Worm (Caenorhabditis elegans): ENCODE results near the gene oac-39.
"Not testable (repeated sequence)": the region's sequence is repeated elsewhere in the genome, so short reads cannot be mapped to it uniquely, and the experiment has no call there.

The oac-39 gene

DNA sequence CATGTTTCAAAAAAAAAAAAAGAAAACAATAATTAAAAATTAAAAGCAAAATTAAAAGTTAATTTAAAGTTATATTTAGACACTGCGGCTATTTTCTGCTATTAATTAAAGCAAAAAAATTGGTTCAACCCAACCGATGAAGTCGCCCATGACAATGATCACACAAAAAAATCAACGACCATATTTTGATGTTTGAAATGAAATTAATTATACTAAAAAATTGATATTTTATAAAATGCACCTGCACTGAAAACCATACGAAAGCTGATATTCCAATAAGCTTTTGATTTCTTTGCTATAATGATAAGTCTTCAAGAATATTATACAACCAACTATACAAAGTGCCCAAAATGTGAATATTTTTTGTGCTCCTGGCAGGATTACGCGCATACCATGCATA lies 31.9 kb downstream of the oac-39 start, which contains the start of gene srh-80:
TSS of gene srh-80 (plus strand) at position 301 of the 400 bp plus-strand sequence.
- TF ChIP-seq jun-1 (tag; optimal IDR thresholded peaks at IDR 0.05): no peak
- no peak for TF ChIP-seq tbx-2 (tag; optimal IDR thresholded peaks at IDR 0.05)
- TF ChIP-seq nhr-12 (tag; optimal IDR thresholded peaks at IDR 0.05): no peak
- TF ChIP-seq lsy-12 (tag; optimal IDR thresholded peaks at IDR 0.05): no peak
- no peak for TF ChIP-seq elt-1 (tag; optimal IDR thresholded peaks at IDR 0.05)
- no peak for TF ChIP-seq ceh-82 (tag; optimal IDR thresholded peaks at IDR 0.05)
- no peak for TF ChIP-seq egl-27 (tag; optimal IDR thresholded peaks at IDR 0.05)
- no peak for TF ChIP-seq elt-3 (tag; optimal IDR thresholded peaks at IDR 0.05)
- TF ChIP-seq sea-2 (GFP tag; optimal IDR thresholded peaks at IDR 0.05): no peak
- no peak for TF ChIP-seq nhr-23 (tag; optimal IDR thresholded peaks at IDR 0.05)
- TF ChIP-seq fkh-2 (tag; optimal IDR thresholded peaks at IDR 0.05): no peak
- TF ChIP-seq ztf-11 (tag; optimal IDR thresholded peaks at IDR 0.05): no peak
- no peak for TF ChIP-seq nhr-67 (tag; optimal IDR thresholded peaks at IDR 0.05)

DNA sequence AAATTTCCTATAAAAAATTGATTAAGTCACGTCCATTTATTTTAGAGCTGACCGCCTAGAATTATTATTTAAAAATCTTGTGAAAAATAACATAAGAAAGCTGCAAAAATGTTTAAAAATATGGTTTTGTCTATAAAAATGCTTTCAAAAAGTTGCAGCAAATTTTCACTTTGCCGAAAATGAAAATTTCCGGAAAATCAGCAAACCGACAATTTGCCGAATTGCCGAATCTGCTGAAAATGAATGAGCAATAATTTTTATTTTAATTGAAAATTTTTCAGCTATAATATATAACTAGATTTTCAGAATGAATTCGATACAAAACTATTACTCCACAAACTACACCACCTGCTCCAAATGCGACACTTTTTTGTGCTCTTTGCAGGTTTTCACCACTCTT lies 34.7 kb downstream of the oac-39 start, which contains the start of gene srh-78:
TSS of gene srh-78 (plus strand) at position 301 of the 400 bp plus-strand sequence.
- TF ChIP-seq nhr-12 (tag; optimal IDR thresholded peaks at IDR 0.05) (no peak), pha-4 (tag; optimal IDR thresholded peaks at IDR 0.05) (no peak), fkh-2 (tag; optimal IDR thresholded peaks at IDR 0.05) (no peak)

DNA sequence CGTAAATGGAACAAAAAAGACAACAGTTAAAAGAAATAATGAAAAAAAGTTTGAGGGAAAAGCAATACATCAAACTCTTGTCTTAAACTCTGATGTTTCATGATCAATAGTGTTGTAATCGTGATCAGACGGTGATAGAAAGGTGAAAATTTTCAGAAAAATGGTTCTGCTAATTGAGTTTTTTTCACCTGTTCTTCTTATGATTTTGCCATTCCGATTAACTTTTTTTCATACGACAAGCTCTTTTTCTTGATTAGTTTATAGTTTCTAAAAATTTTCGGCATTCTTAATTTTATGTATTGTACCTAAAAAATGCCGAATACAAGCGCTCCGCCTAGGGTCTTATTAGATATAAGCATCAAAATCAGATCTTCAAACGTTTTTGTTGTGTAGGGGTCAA lies 35.9 kb downstream of the oac-39 start:
- TF ChIP-seq ceh-82 (tag; optimal IDR thresholded peaks at IDR 0.05) (no peak), nhr-25 (tag; optimal IDR thresholded peaks at IDR 0.05) (no peak), mml-1 (tag; optimal IDR thresholded peaks at IDR 0.05) (no peak), skn-1 (tag; optimal IDR thresholded peaks at IDR 0.05) (no peak), nhr-12 (tag; optimal IDR thresholded peaks at IDR 0.05) (no peak), elt-2 (tag; optimal IDR thresholded peaks at IDR 0.05) (no peak), zag-1 (tag; optimal IDR thresholded peaks at IDR 0.05) (no peak), snpc-4 (tag; optimal IDR thresholded peaks at IDR 0.05) (no peak), nhr-77 (tag; optimal IDR thresholded peaks at IDR 0.05) (no peak), fos-1 (tag; optimal IDR thresholded peaks at IDR 0.05) (no peak), unc-39 (tag; optimal IDR thresholded peaks at IDR 0.05) (no peak), ama-1 (optimal IDR thresholded peaks at IDR 0.05) (no peak), nhr-23 (tag; optimal IDR thresholded peaks at IDR 0.05) (no peak)

DNA sequence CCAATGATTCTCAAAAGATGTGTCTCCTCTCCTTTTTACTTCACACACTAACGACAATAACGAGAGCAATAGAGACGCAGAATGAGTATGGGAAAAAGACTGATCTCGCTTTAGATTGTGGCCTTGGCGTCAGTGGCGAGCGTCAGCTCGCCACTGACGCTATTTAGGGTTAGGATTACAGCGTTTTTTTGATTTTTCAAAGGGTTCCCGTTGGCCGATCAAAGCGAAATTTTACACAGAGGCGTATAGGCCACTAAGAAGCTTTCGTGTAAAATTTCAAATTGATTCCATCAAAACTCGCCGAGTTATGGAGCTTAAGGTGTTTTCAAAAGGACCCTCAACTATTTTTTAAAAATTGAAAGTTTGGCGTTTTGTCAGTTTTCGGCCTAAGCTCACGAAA lies 38.9 kb downstream of the oac-39 start, which contains the start of gene DC2.5:
TSS of gene DC2.5 (minus strand) at position 101 of the 400 bp plus-strand sequence.
- TF ChIP-seq elt-1, nhr-67, aly-2 (tag; optimal IDR thresholded peaks at IDR 0.05): not testable (repeated sequence)

DNA sequence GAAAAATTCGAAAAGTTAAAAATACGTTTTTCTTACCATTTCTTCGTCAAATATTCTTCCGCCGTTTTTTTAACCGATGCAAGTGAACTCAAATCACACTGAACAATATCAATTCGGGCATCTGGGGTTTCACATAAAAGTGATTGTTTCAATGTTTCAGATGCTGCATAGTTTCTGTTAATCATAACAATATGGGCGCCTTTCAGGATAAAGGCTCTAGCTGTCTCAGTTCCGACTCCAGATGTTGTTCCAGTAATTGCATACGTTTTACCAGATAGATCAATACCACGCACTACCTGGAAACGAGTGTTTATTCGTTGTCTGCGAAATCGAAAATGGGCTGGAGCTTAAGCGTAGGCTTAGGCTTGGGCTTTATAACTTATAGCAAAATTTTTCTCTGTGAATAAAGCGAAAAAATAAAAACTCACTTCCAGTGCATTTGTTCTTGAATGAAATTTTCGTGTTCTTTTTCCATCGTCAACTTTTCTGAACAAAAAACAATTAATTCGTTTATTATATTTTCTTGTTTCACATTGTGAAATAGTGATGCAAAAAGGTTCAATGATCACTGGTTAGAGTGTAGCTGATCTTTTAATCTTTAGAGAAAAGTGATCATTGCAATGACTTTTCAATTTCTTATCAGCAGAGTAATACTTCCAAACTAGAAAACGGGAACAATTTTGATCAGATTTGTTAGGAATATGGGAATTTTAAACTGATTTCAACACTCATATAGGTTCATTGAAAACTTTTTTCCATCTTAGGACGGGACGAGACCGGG lies 40.0 kb downstream of the oac-39 start:
- no peak for TF ChIP-seq skn-1 (tag; optimal IDR thresholded peaks at IDR 0.05)
- TF ChIP-seq ZK546.5 (tag; optimal IDR thresholded peaks at IDR 0.05): no peak
- peak; percentile 47 for TF ChIP-seq elt-2 (tag; optimal IDR thresholded peaks at IDR 0.05)
- peak; percentile 31 for TF ChIP-seq pqm-1 (tag; optimal IDR thresholded peaks at IDR 0.05)

DNA sequence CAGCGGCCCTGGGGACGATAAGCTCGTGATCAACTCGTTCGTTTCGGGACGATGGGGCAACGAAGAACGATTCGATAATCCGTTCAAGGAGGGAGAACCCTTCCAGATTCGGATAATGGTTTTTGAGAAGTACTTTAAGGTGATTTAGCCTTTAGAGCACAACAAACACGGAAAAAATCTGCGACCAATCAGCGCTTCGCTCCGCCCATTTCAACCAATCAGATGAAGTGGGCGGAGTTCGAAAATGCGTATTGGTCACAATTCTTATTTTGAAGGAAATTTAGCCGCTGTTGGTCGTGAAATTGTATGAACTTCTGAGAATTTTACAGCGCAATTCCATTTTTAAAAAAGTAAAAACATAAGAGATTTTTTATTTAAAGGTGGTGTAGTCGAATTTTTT lies 44.7 kb downstream of the oac-39 start:
- TF ChIP-seq nfya-1 (tag; optimal IDR thresholded peaks at IDR 0.05; ENCODE audit: insufficient read depth) (peak; percentile 92), hmg-11 (tag; optimal IDR thresholded peaks at IDR 0.05) (no peak)

DNA sequence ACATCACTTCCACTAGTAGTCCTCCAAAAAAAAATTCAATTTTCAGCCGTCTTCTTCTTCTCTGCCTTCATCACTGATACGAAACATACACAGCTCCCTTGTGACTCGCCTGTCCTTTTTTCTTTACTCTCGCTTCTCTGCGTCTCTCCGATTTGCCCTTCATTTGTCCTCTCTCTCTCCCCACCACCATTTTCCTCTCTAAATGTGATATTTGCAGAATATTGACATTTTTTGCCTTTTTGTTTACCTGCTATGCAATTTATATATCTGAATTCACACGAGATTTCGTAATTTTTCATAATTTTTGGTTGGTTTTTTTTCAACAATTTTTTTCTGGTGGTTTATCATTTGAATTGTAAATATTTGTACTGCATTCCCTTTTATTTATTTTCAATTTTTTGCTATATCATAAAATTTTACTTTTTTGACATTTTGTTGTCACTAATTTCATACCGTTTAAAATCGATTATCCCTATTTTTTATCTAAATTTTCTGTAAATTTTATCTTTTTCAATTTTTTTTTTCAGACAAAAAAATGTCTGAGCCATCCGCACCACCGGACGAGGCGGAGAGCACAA lies 47.6 kb downstream of the oac-39 start, which contains the start of gene lec-12:
TSS of gene lec-12 (plus strand) at position 528 of the 578 bp plus-strand sequence.
- no peak for TF ChIP-seq fkh-2 (tag; optimal IDR thresholded peaks at IDR 0.05)
- TF ChIP-seq pqm-1 (tag; optimal IDR thresholded peaks at IDR 0.05): peak; percentile 23
- TF ChIP-seq snpc-4 (tag; optimal IDR thresholded peaks at IDR 0.05): no peak
- peak; percentile 33 for TF ChIP-seq nfya-1 (tag; optimal IDR thresholded peaks at IDR 0.05; ENCODE audit: insufficient read depth)
- TF ChIP-seq R02D3.7 (tag; optimal IDR thresholded peaks at IDR 0.05): no peak
- TF ChIP-seq elt-1 (tag; optimal IDR thresholded peaks at IDR 0.05): no peak
- TF ChIP-seq ceh-82 (tag; optimal IDR thresholded peaks at IDR 0.05): no peak
- no peak for TF ChIP-seq lin-15B (tag; optimal IDR thresholded peaks at IDR 0.05)
- TF ChIP-seq elt-2 (tag; optimal IDR thresholded peaks at IDR 0.05): peak; percentile 13
- peak; percentile 95 for TF ChIP-seq pha-4 (tag; optimal IDR thresholded peaks at IDR 0.05)
- TF ChIP-seq jun-1 (tag; optimal IDR thresholded peaks at IDR 0.05): peak; percentile 22
- no peak for TF ChIP-seq unc-39 (tag; optimal IDR thresholded peaks at IDR 0.05)
- no peak for TF ChIP-seq fos-1 (tag; optimal IDR thresholded peaks at IDR 0.05)

Data from whole organism, L3 larva.